Worm (Caenorhabditis elegans) whole organism, young adult: ENCODE data around the gene C49A9.4.

Experiments used
- C06A6.2 ChIP-seq: fragments of 200-800 bp; sonication (Bioruptor generic); conservative IDR thresholded peaks from 2 replicates; pipeline ENCODE4 v1.3.6; 2022; ENCODE audit warnings: missing genetic modification characterization, missing compliant biosample characterization
- ama-1 ChIP-seq, 3 experiments: fragments of 150-350 bp in 1 of 3; sonication (generic microtip) in 2 of 3; optimal IDR thresholded peaks; 2 replicates each; lab custom pipeline; 2014 to 2018; ENCODE audit warnings: missing biosample characterization in 2 of 3, missing genetic modification characterization in 2 of 3, missing genetic modification reagents in 2 of 3
- atf-7 ChIP-seq: sonication (generic microtip); optimal IDR thresholded peaks from 2 replicates; lab custom pipeline; 2017; ENCODE audit warnings: mild to moderate bottlenecking, missing genetic modification characterization, missing compliant biosample characterization
- efl-1 ChIP-seq: fragments of 150-350 bp; optimal IDR thresholded peaks from 2 replicates; lab custom pipeline; 2014; ENCODE audit warnings: missing biosample characterization, missing genetic modification reagents, missing genetic modification characterization
- egl-18 ChIP-seq: fragments of 200-800 bp; sonication (Bioruptor generic); IDR thresholded peaks from 2 replicates; pipeline ENCODE4 v1.3.6; 2022; ENCODE audit warnings: missing genetic modification reagents, missing genetic modification characterization, missing compliant biosample characterization
- gei-17 ChIP-seq: fragments of 200-800 bp; sonication (Bioruptor generic); optimal IDR thresholded peaks from 2 replicates; lab custom pipeline; 2018; ENCODE audit warnings: mild to moderate bottlenecking, missing genetic modification characterization, missing compliant biosample characterization
- hlh-12 ChIP-seq: sonication (generic microtip); optimal IDR thresholded peaks from 2 replicates; lab custom pipeline; 2016; ENCODE audit warnings: missing genetic modification characterization, missing compliant biosample characterization
- hmg-20 ChIP-seq: fragments of 200-800 bp; sonication (Bioruptor generic); IDR thresholded peaks from 2 replicates; pipeline ENCODE4 v1.3.6; 2022; ENCODE audit warnings: missing genetic modification reagents, missing genetic modification characterization, missing compliant biosample characterization
- let-607 ChIP-seq, 2 experiments: fragments of 200-800 bp in 1 of 2; sonication (Bioruptor generic) in 1 of 2; sonication (generic microtip) in 1 of 2; optimal IDR thresholded peaks; 2 replicates each; lab custom pipeline; 2016 to 2018; ENCODE audit warnings: mild to moderate bottlenecking in 2 of 2, missing compliant biosample characterization in 2 of 2, missing genetic modification characterization in 2 of 2, moderate library complexity in 2 of 2, missing genotype in 1 of 2
- nfya-1 ChIP-seq: sonication (generic microtip); optimal IDR thresholded peaks from 2 replicates; lab custom pipeline; 2017; ENCODE audit warnings: antibody characterized with exemption, missing compliant biosample characterization, missing genetic modification characterization, borderline replicate concordance; ENCODE audit not compliant: insufficient read depth
- sdz-38 ChIP-seq: sonication (generic microtip); optimal IDR thresholded peaks from 2 replicates; lab custom pipeline; 2016; ENCODE audit warnings: missing genotype, missing genetic modification characterization, missing compliant biosample characterization
- unc-62 ChIP-seq: fragments of 150-350 bp; optimal IDR thresholded peaks from 2 replicates; lab custom pipeline; 2014; ENCODE audit warnings: missing biosample characterization, missing genetic modification reagents, missing genetic modification characterization

DNA sequence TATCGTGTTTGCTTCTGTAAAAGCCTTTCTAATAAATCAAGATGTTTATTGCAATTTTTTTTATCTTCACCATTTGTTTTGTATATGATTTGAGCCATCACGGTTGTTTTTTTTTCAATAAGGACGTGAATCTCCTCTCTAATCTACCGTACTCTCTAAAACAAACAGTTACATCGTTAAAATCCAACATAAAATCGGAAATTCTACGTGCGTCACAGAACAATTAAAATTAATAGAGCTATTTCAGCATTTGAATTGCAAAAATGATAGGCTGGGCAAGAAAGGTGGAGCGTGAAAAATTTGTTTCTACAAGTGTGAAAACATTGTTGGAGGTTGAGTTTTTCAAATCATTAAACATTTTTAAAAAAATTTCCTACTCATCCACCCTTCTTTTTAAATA lies 6.1 kb upstream of the C49A9.4 start, which contains the start of gene C49A9.5:
- no peak for TF ChIP-seq C06A6.2
- no peak for TF ChIP-seq efl-1 (GFP tag; lab: Kevin White, UChicago)
- TF ChIP-seq nfya-1 (tag; lab: Kevin White, UChicago) = no peak
- no peak for TF ChIP-seq gei-17 (GFP tag; lab: Kevin White, UChicago)
- no peak for TF ChIP-seq sdz-38 (tag; lab: Kevin White, UChicago)
- no peak for TF ChIP-seq ama-1 (optimal IDR thresholded peaks at IDR 0.05; lab: Kevin White, UChicago)
- TF ChIP-seq ama-1 (GFP tag; optimal IDR thresholded peaks at IDR 0.05; lab: Kevin White, UChicago) = no peak
- no peak for TF ChIP-seq hlh-12
- TF ChIP-seq unc-62 = no peak
- no peak for TF ChIP-seq atf-7
- TF ChIP-seq hmg-20 (GFP tag; lab: Robert Waterston, UW) = no peak
- no peak for TF ChIP-seq let-607 (tag; optimal IDR thresholded peaks at IDR 0.05; lab: Kevin White, UChicago)
- no peak for TF ChIP-seq egl-18 (GFP tag; lab: Robert Waterston, UW)
